Fruit fly (Drosophila melanogaster) whole organism, embryonic: ENCODE results near the gene CG43402.

Source experiments
- CG11504 ChIP-seq: fragments of 200-800 bp; sonication (Bioruptor generic); optimal IDR thresholded peaks from 3 replicates; lab custom pipeline; 2019; ENCODE audit warnings: missing biosample characterization, mild to moderate bottlenecking, missing genetic modification characterization, moderate library complexity
- CG12071 ChIP-seq: fragments of 200-800 bp; sonication (Bioruptor generic); optimal IDR thresholded peaks from 3 replicates; lab custom pipeline; 2018; ENCODE audit warnings: missing biosample characterization, mild to moderate bottlenecking, missing genetic modification characterization
- CG13287 ChIP-seq: fragments of 200-800 bp; sonication (Bioruptor generic); IDR thresholded peaks from 2 replicates; pipeline ENCODE4 v1.3.6; 2022; ENCODE audit warnings: missing biosample characterization, missing genetic modification characterization; ENCODE audit not compliant: partially characterized antibody
- CG14710 ChIP-seq: fragments of 200-800 bp; sonication (Bioruptor generic); optimal IDR thresholded peaks from 3 replicates; lab custom pipeline; 2019; ENCODE audit warnings: missing biosample characterization, mild to moderate bottlenecking, missing genetic modification characterization, moderate library complexity
- CG15479 ChIP-seq: fragments of 200-800 bp; sonication (Bioruptor generic); optimal IDR thresholded peaks from 3 replicates; lab custom pipeline; 2019; ENCODE audit warnings: missing biosample characterization, mild to moderate bottlenecking, missing genetic modification characterization, moderate library complexity
- CG15514 ChIP-seq: fragments of 200-800 bp; sonication (Bioruptor generic); optimal IDR thresholded peaks from 3 replicates; lab custom pipeline; 2017; ENCODE audit warnings: missing biosample characterization, missing genetic modification characterization, mild to moderate bottlenecking, moderate library complexity, missing genetic modification reagents
- CG17385 ChIP-seq: fragments of 200-800 bp; sonication (Bioruptor generic); optimal IDR thresholded peaks from 3 replicates; lab custom pipeline; 2018; ENCODE audit warnings: missing biosample characterization, mild to moderate bottlenecking, missing genetic modification characterization
- CG2889 ChIP-seq: fragments of 200-800 bp; sonication (Bioruptor generic); IDR thresholded peaks from 3 replicates; pipeline ENCODE4 v1.3.6; 2022; ENCODE audit warnings: missing biosample characterization, missing genetic modification characterization
- CG32772 ChIP-seq: fragments of 200-800 bp; sonication (Bioruptor generic); IDR thresholded peaks from 2 replicates; pipeline ENCODE4 v1.3.6; 2022; ENCODE audit warnings: missing biosample characterization, missing genetic modification characterization
- CG34224 ChIP-seq: fragments of 200-800 bp; sonication (Bioruptor generic); IDR thresholded peaks from 3 replicates; pipeline ENCODE4 v1.3.6; 2022; ENCODE audit warnings: missing biosample characterization, missing genetic modification characterization; ENCODE audit not compliant: partially characterized antibody
- CG6683 ChIP-seq: fragments of 200-800 bp; sonication (Bioruptor generic); optimal IDR thresholded peaks from 2 replicates; lab custom pipeline; 2017; ENCODE audit warnings: missing biosample characterization, mild to moderate bottlenecking, missing genetic modification characterization, missing genetic modification reagents
- CG8089 ChIP-seq: fragments of 200-800 bp; sonication (Bioruptor generic); optimal IDR thresholded peaks from 3 replicates; lab custom pipeline; 2016; ENCODE audit warnings: missing biosample characterization, missing genetic modification characterization
- D19A ChIP-seq: fragments of 200-800 bp; optimal IDR thresholded peaks from 3 replicates; lab custom pipeline; 2019; ENCODE audit warnings: missing biosample characterization, mild to moderate bottlenecking, missing genetic modification characterization, moderate library complexity
- Deaf1 ChIP-seq: fragments of 200-800 bp; optimal IDR thresholded peaks from 3 replicates; lab custom pipeline; 2019; ENCODE audit warnings: missing biosample characterization, mild to moderate bottlenecking, missing genetic modification characterization, moderate library complexity
- Elba2 ChIP-seq: fragments of 200-800 bp; sonication (Bioruptor generic); optimal IDR thresholded peaks from 3 replicates; lab custom pipeline; 2016; ENCODE audit warnings: missing biosample characterization, missing genetic modification characterization
- Fer1 ChIP-seq: fragments of 200-800 bp; sonication (Bioruptor generic); optimal IDR thresholded peaks from 2 replicates; lab custom pipeline; 2017; ENCODE audit warnings: missing biosample characterization, mild to moderate bottlenecking, missing genetic modification characterization
- Hmr ChIP-seq: fragments of 200-800 bp; sonication (Bioruptor generic); optimal IDR thresholded peaks from 3 replicates; lab custom pipeline; 2017; ENCODE audit warnings: mild to moderate bottlenecking, missing biosample characterization, missing genetic modification reagents, missing genetic modification characterization
- Hmx ChIP-seq: fragments of 200-800 bp; sonication (Bioruptor generic); optimal IDR thresholded peaks from 2 replicates; lab custom pipeline; 2016; ENCODE audit warnings: missing biosample characterization, missing genetic modification characterization
- Kr ChIP-seq: fragments of 200-800 bp; sonication (Bioruptor generic); optimal IDR thresholded peaks from 2 replicates; lab custom pipeline; 2017; ENCODE audit warnings: missing biosample characterization, mild to moderate bottlenecking, missing genetic modification characterization
- Lhr ChIP-seq: fragments of 200-800 bp; sonication (Bioruptor generic); optimal IDR thresholded peaks from 3 replicates; lab custom pipeline; 2017; ENCODE audit warnings: mild to moderate bottlenecking, missing biosample characterization, missing genetic modification reagents, missing genetic modification characterization
- Med ChIP-seq: fragments of 200-800 bp; sonication (Bioruptor generic); peaks from one replicate; lab custom pipeline; 2016; ENCODE audit warnings: missing biosample characterization, missing genetic modification characterization, mild to moderate bottlenecking, inconsistent platforms, moderate library complexity
- Xrp1 ChIP-seq: fragments of 200-800 bp; sonication (Bioruptor generic); IDR thresholded peaks from 2 replicates; pipeline ENCODE4 v1.3.6; 2022; ENCODE audit warnings: missing biosample characterization, missing genetic modification characterization
- ac ChIP-seq: fragments of 200-800 bp; sonication (Bioruptor generic); optimal IDR thresholded peaks from 3 replicates; lab custom pipeline; 2017; ENCODE audit warnings: missing biosample characterization, mild to moderate bottlenecking, missing genetic modification characterization
- ash1 ChIP-seq: fragments of 200-800 bp; sonication (Bioruptor generic); optimal IDR thresholded peaks from 2 replicates; lab custom pipeline; 2018; ENCODE audit warnings: missing biosample characterization, mild to moderate bottlenecking, missing genetic modification characterization
- bsh ChIP-seq, 2 experiments: fragments of 200-800 bp; sonication (Bioruptor generic); optimal IDR thresholded peaks; 2 replicates each; lab custom pipeline; 2017 to 2018; ENCODE audit warnings: mild to moderate bottlenecking in 2 of 2, missing biosample characterization in 2 of 2, missing genetic modification characterization in 2 of 2, moderate library complexity in 1 of 2
- cas ChIP-seq: fragments of 200-800 bp; sonication (Bioruptor generic); IDR thresholded peaks from 2 replicates; pipeline ENCODE4 v1.3.6; 2022; ENCODE audit warnings: missing biosample characterization, missing genetic modification characterization
- ci ChIP-seq: fragments of 200-800 bp; sonication (Bioruptor generic); IDR thresholded peaks from 3 replicates; pipeline ENCODE4 v1.3.6; 2022; ENCODE audit warnings: missing biosample characterization, missing genetic modification characterization
- dati ChIP-seq: fragments of 200-800 bp; sonication (Bioruptor generic); IDR thresholded peaks from 2 replicates; pipeline ENCODE4 v1.3.6; 2022; ENCODE audit warnings: missing biosample characterization, missing genetic modification characterization
- dimm ChIP-seq: fragments of 200-800 bp; sonication (Bioruptor generic); IDR thresholded peaks from 2 replicates; pipeline ENCODE4 v1.3.6; 2022; ENCODE audit warnings: missing biosample characterization, missing genetic modification characterization
- fd102C ChIP-seq: fragments of 200-800 bp; sonication (Bioruptor generic); optimal IDR thresholded peaks from 2 replicates; lab custom pipeline; 2018; ENCODE audit warnings: missing biosample characterization, mild to moderate bottlenecking, missing genetic modification characterization, moderate library complexity
- gce ChIP-seq: fragments of 200-800 bp; sonication (Bioruptor generic); IDR thresholded peaks from 3 replicates; pipeline ENCODE4 v1.3.6; 2022; ENCODE audit warnings: missing biosample characterization, missing genetic modification characterization
- grau ChIP-seq: fragments of 200-800 bp; optimal IDR thresholded peaks from 3 replicates; lab custom pipeline; 2019; ENCODE audit warnings: missing biosample characterization, mild to moderate bottlenecking, missing genetic modification characterization, moderate library complexity
- gt ChIP-seq: fragments of 200-800 bp; sonication (Bioruptor generic); IDR thresholded peaks from 2 replicates; pipeline ENCODE4 v1.3.6; 2022; ENCODE audit warnings: missing biosample characterization, missing genetic modification characterization
- h ChIP-seq: fragments of >200 bp; optimal IDR thresholded peaks from 2 replicates; lab custom pipeline; 2017
- jigr1 ChIP-seq: fragments of 200-800 bp; sonication (Bioruptor generic); IDR thresholded peaks from 3 replicates; pipeline ENCODE4 v1.3.6; 2022; ENCODE audit warnings: missing biosample characterization, missing genetic modification characterization
- klu ChIP-seq: fragments of 200-800 bp; sonication (Bioruptor generic); IDR thresholded peaks from 2 replicates; pipeline ENCODE4 v1.3.6; 2022; ENCODE audit warnings: missing biosample characterization, missing genetic modification characterization
- lilli ChIP-seq: fragments of 200-800 bp; sonication (Bioruptor generic); optimal IDR thresholded peaks from 3 replicates; lab custom pipeline; 2016; ENCODE audit warnings: missing biosample characterization, missing genetic modification characterization
- mam ChIP-seq: fragments of 200-800 bp; sonication (Bioruptor generic); optimal IDR thresholded peaks from 3 replicates; lab custom pipeline; 2016; ENCODE audit warnings: missing biosample characterization, missing genetic modification characterization
- mirr ChIP-seq: fragments of 200-800 bp; sonication (Bioruptor generic); optimal IDR thresholded peaks from 3 replicates; lab custom pipeline; 2018; ENCODE audit warnings: missing biosample characterization, mild to moderate bottlenecking, missing genetic modification characterization
- nom ChIP-seq: fragments of 200-800 bp; sonication (Bioruptor generic); optimal IDR thresholded peaks from 2 replicates; lab custom pipeline; 2017; ENCODE audit warnings: missing biosample characterization, missing genetic modification characterization, mild to moderate bottlenecking, moderate library complexity, missing genetic modification reagents
- prd ChIP-seq, 3 experiments: fragments of >200 bp in 2 of 3; fragments of 200-800 bp in 1 of 3; sonication (Bioruptor generic) in 1 of 3; optimal IDR thresholded peaks in 2 of 3; IDR thresholded peaks in 1 of 3; 2 replicates in 2 of 3; 3 replicates in 1 of 3; pipeline versions ENCODE4 v1.3.6 to Lab custom; 2017 to 2022; ENCODE audit warnings: missing biosample characterization in 1 of 3, missing genetic modification characterization in 1 of 3
- row ChIP-seq: fragments of 200-800 bp; sonication (Bioruptor generic); IDR thresholded peaks from 3 replicates; pipeline ENCODE4 v1.3.6; 2022; ENCODE audit warnings: missing biosample characterization, missing genetic modification characterization
- sens ChIP-seq: fragments of 200-800 bp; sonication (Bioruptor generic); peaks from one replicate; lab custom pipeline; 2016; ENCODE audit warnings: missing biosample characterization, missing genetic modification characterization
- sim ChIP-seq: fragments of 200-800 bp; sonication (Bioruptor generic); IDR thresholded peaks from 2 replicates; pipeline ENCODE4 v1.3.6; 2022; ENCODE audit warnings: missing biosample characterization, missing genetic modification characterization
- slbo ChIP-seq: fragments of 200-800 bp; sonication (Bioruptor generic); IDR thresholded peaks from 2 replicates; pipeline ENCODE4 v1.3.6; 2022; ENCODE audit warnings: missing biosample characterization, missing genetic modification characterization
- slou ChIP-seq: fragments of 200-800 bp; sonication (Bioruptor generic); optimal IDR thresholded peaks from 3 replicates; lab custom pipeline; 2016; ENCODE audit warnings: missing biosample characterization, missing genetic modification characterization
- vnd ChIP-seq: fragments of 200-800 bp; sonication (Bioruptor generic); IDR thresholded peaks from 3 replicates; pipeline ENCODE4 v1.3.6; 2022; ENCODE audit warnings: missing biosample characterization, missing genetic modification characterization; ENCODE audit not compliant: partially characterized antibody
- zfh1 ChIP-seq: fragments of 200-800 bp; sonication (Bioruptor generic); IDR thresholded peaks from 3 replicates; pipeline ENCODE4 v1.3.6; 2022; ENCODE audit warnings: missing biosample characterization, missing genetic modification characterization

Gene CG43402

dm6 chr2L:1459344-1459743 is 16.9 kb downstream of the CG43402 start:
- no peak for TF ChIP-seq dimm (GFP tag; lab: Robert Waterston, UW)
- peak; percentile 12 for TF ChIP-seq sens
- peak; percentile 68 for TF ChIP-seq grau (tag; lab: Kevin White, UChicago)
- peak; percentile 16 for TF ChIP-seq nom
- 0 out of 2 replicates have a peak, but pooled peaks have one; percentile 24 for TF ChIP-seq Xrp1 (GFP tag; lab: Robert Waterston, UW)
- TF ChIP-seq CG2889 (GFP tag; lab: Robert Waterston, UW) = no peak
- TF ChIP-seq CG6683 (GFP tag; lab: Kevin White, UChicago) = no peak
- peak; percentile 25; the same call in 1 of the 3 replicates for TF ChIP-seq row (GFP tag; lab: Robert Waterston, UW)
- TF ChIP-seq CG14710 = no peak
- TF ChIP-seq CG12071 (GFP tag; lab: Kevin White, UChicago) = no peak
- no peak for TF ChIP-seq CG8089 (GFP tag; lab: Kevin White, UChicago)
- TF ChIP-seq prd (optimal IDR thresholded peaks at IDR 0.05; lab: Kevin White, UChicago) = no peak
- TF ChIP-seq prd (GFP tag; IDR thresholded peaks at IDR 0.05; lab: Robert Waterston, UW) = peak; percentile 24; the same call in 1 of the 3 replicates
- TF ChIP-seq sim (GFP tag; lab: Robert Waterston, UW) = no peak
- peak; percentile 1 for TF ChIP-seq Med (GFP tag; lab: Kevin White, UChicago)
- no peak for TF ChIP-seq slou
- TF ChIP-seq bsh (GFP tag; optimal IDR thresholded peaks at IDR 0.05; lab: Kevin White, UChicago) = peak in 1 of 2 experiments; percentile 40
- TF ChIP-seq mam (GFP tag; lab: Kevin White, UChicago) = no peak
- TF ChIP-seq Deaf1 = no peak
- no peak for TF ChIP-seq zfh1 (GFP tag; lab: Robert Waterston, UW)

- TF ChIP-seq CG17385 (GFP tag; lab: Kevin White, UChicago) (no peak), klu (no peak), mirr (GFP tag; lab: Kevin White, UChicago) (no peak), Hmx (GFP tag; lab: Kevin White, UChicago) (no peak), Elba2 (no peak), Lhr (GFP tag; lab: Kevin White, UChicago) (no peak), jigr1 (GFP tag; lab: Robert Waterston, UW) (no peak), ci (peak; percentile 46; the same call in 1 of the 3 replicates), cas (GFP tag; lab: Robert Waterston, UW) (no peak), ac (GFP tag; lab: Kevin White, UChicago) (peak; percentile 43), vnd (GFP tag; lab: Robert Waterston, UW) (no peak), gt (no peak), lilli (GFP tag; lab: Kevin White, UChicago) (no peak), CG15479 (GFP tag; lab: Kevin White, UChicago) (no peak), dati (GFP tag; lab: Robert Waterston, UW) (0 out of 2 replicates have a peak, but pooled peaks have one; percentile 3), gce (GFP tag; lab: Robert Waterston, UW) (no peak), CG11504 (tag; lab: Kevin White, UChicago) (peak; percentile 99), Kr (GFP tag; lab: Kevin White, UChicago) (no peak), Fer1 (no peak), slbo (GFP tag; lab: Robert Waterston, UW) (no peak), CG32772 (GFP tag; lab: Robert Waterston, UW) (no peak), Hmr (GFP tag; lab: Kevin White, UChicago) (no peak), ash1 (GFP tag; lab: Kevin White, UChicago) (no peak), CG34224 (GFP tag; lab: Robert Waterston, UW) (no peak), h (lab: Kevin White, UChicago) (peak; percentile 39), CG15514 (no peak), zfh1 (GFP tag; lab: Robert Waterston, UW) (0 out of 3 replicates have a peak, but pooled peaks have one; percentile 33), CG13287 (GFP tag; lab: Robert Waterston, UW) (no peak), D19A (tag; lab: Kevin White, UChicago) (no peak), Med (GFP tag; lab: Kevin White, UChicago) (peak; percentile 69), dimm (GFP tag; lab: Robert Waterston, UW) (no peak), fd102C (GFP tag; lab: Kevin White, UChicago) (no peak)
These were observed 18.2 kb downstream of the CG43402 start for dm6 chr2L:1460463-1461219.
